Fruit fly (Drosophila melanogaster) whole organism: Measurements from ENCODE around the gene Ir93a.
A peak's percentile ranks its signal among the peaks of the same experiment; 100 is the strongest.

ENCODE experiments used
- CG8478 ChIP-seq: fragments of >200 bp; optimal IDR thresholded peaks from 2 replicates; lab custom pipeline; 2018; ENCODE audit warnings: inconsistent platforms
- Dll ChIP-seq: fragments of >200 bp; optimal IDR thresholded peaks from 2 replicates; lab custom pipeline; 2017
- EcR ChIP-seq, 2 experiments: fragments of >200 bp; optimal IDR thresholded peaks; 2 replicates each; lab custom pipeline; 2017; ENCODE audit warnings: missing biosample characterization in 2 of 2, missing genetic modification characterization in 2 of 2, missing genetic modification reagents in 2 of 2
- pan ChIP-seq: fragments of >200 bp; optimal IDR thresholded peaks from 2 replicates; lab custom pipeline; 2017
- psq ChIP-seq: fragments of >200 bp; optimal IDR thresholded peaks from 2 replicates; lab custom pipeline; 2017
- usp ChIP-seq: fragments of >200 bp; optimal IDR thresholded peaks from 2 replicates; lab custom pipeline; 2017; ENCODE audit warnings: missing biosample characterization, missing genetic modification characterization, mixed read lengths

Gene Ir93a

dm6 chr3R:20834770-20835183 lies 25.0 kb downstream of the Ir93a start:
- no peak for TF ChIP-seq usp (GFP tag; lab: Kevin White, UChicago)
- TF ChIP-seq EcR (GFP tag; optimal IDR thresholded peaks at IDR 0.05; lab: Kevin White, UChicago), result no peak
- TF ChIP-seq Dll (lab: Kevin White, UChicago), result no peak
- no peak for TF ChIP-seq CG8478 (lab: Kevin White, UChicago)
- no peak for TF ChIP-seq pan (lab: Kevin White, UChicago)
- no peak for TF ChIP-seq psq (lab: Kevin White, UChicago)

dm6 chr3R:20833664-20834063 lies 26.1 kb downstream of the Ir93a start:
- TF ChIP-seq EcR (GFP tag; optimal IDR thresholded peaks at IDR 0.05; lab: Kevin White, UChicago), result no peak
- no peak for TF ChIP-seq psq (lab: Kevin White, UChicago)
- TF ChIP-seq pan (lab: Kevin White, UChicago), result no peak

DNA sequence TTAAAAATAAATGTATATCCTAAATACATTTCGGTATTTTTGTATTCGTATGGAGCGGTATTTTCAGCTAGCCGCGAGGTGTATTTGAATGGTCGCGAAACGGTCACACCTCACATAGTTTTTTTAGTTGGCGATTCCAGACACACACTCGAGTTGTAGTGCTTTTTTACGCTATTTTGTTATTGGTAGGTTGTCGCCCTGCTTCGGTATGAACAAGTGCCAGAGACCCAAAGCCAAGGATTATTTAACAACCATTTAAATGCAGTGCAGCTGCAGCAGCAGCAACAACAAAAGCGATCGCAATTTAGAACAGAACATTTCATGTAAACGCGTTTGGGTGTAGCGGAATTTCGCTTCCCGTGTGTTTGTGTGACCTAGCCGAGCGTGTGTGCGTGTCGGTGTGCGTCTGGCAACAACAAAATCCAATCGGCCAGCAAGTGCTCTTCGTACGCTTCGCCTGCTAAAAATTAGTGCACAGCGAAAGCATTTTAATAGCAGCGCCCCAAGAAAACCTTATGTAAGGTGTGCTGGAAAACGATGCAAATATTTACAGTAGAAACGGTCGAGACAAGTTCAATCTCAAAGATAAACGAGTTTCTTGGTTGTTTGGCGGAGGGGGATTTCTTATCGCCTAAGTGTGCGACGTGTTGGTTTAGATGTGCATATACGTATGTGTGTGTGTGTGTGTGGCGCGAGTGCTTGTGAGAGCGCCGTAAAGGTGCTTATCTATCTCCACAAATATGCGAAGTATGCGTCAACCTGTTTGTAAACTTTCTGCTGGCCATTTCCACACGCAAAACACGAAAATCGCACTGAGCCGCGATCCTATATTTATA lies 26.8 kb downstream of the Ir93a start, which contains the start of gene Synd:
Gene Synd, plus strand, starts transcription at position 111 of the 836 bp plus-strand sequence.
- TF ChIP-seq EcR (GFP tag; optimal IDR thresholded peaks at IDR 0.05; lab: Kevin White, UChicago) (peak in 1 of 2 experiments; percentile 36), psq (lab: Kevin White, UChicago) (no peak)

DNA sequence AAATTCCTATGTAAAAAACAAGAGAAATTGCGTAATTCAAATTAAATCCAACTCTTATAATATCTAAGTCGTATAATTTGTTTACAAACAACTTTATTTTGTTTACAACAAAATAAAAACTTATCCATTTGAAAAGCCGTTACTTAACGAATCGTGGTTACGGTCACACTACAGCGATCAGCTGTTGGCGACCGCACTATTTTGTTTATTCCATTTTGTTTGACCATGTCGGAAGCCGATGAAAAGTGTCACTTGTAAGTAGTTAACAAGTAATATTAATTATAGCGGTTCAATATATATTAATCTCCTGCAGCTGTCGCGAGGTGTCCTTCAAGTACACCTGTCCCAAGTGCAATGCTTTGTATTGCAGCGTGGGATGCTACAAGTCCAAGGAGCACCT lies 28.8 kb downstream of the Ir93a start, which contains the start of gene CG31223:
Gene CG31223, plus strand, starts transcription at position 165 of the 400 bp plus-strand sequence.
- TF ChIP-seq usp (GFP tag; lab: Kevin White, UChicago) (no peak), psq (lab: Kevin White, UChicago) (no peak), EcR (GFP tag; optimal IDR thresholded peaks at IDR 0.05; lab: Kevin White, UChicago) (no peak), Dll (lab: Kevin White, UChicago) (no peak), pan (lab: Kevin White, UChicago) (no peak), CG8478 (lab: Kevin White, UChicago) (no peak)

- no peak for TF ChIP-seq psq (lab: Kevin White, UChicago)
- TF ChIP-seq pan (lab: Kevin White, UChicago), result no peak
- no peak for TF ChIP-seq Dll (lab: Kevin White, UChicago)
- no peak for TF ChIP-seq CG8478 (lab: Kevin White, UChicago)
- TF ChIP-seq EcR (GFP tag; optimal IDR thresholded peaks at IDR 0.05; lab: Kevin White, UChicago), result no peak
- no peak for TF ChIP-seq usp (GFP tag; lab: Kevin White, UChicago)
Observed at dm6 chr3R:20830153-20830695, 29.5 kb downstream of the Ir93a start, which contains the start of gene Adss. TSS of gene Adss (minus strand) at chr3R:20830580.

dm6 chr3R:20829416-20830131 lies 30.2 kb downstream of the Ir93a start:
- TF ChIP-seq CG8478 (lab: Kevin White, UChicago) (no peak), EcR (GFP tag; optimal IDR thresholded peaks at IDR 0.05; lab: Kevin White, UChicago) (no peak), pan (lab: Kevin White, UChicago) (no peak), usp (GFP tag; lab: Kevin White, UChicago) (no peak), Dll (lab: Kevin White, UChicago) (no peak), psq (lab: Kevin White, UChicago) (no peak)

- TF ChIP-seq usp (GFP tag; lab: Kevin White, UChicago), result no peak
- TF ChIP-seq psq (lab: Kevin White, UChicago), result no peak
- TF ChIP-seq pan (lab: Kevin White, UChicago), result no peak
- TF ChIP-seq EcR (GFP tag; optimal IDR thresholded peaks at IDR 0.05; lab: Kevin White, UChicago), result peak in 1 of 2 experiments; percentile 80
- peak; percentile 1 for TF ChIP-seq CG8478 (lab: Kevin White, UChicago)
- TF ChIP-seq Dll (lab: Kevin White, UChicago), result no peak
Observed at dm6 chr3R:20828520-20829415, 31.0 kb downstream of the Ir93a start.

- TF ChIP-seq usp (GFP tag; lab: Kevin White, UChicago) (no peak), Dll (lab: Kevin White, UChicago) (no peak), psq (lab: Kevin White, UChicago) (no peak), CG8478 (lab: Kevin White, UChicago) (no peak), EcR (GFP tag; optimal IDR thresholded peaks at IDR 0.05; lab: Kevin White, UChicago) (no peak), pan (lab: Kevin White, UChicago) (no peak)
Observed at dm6 chr3R:20826929-20827328, 32.8 kb downstream of the Ir93a start.

dm6 chr3R:20823704-20824454 lies 35.9 kb downstream of the Ir93a start, which contains the start of gene CG17272:
TSS of gene CG17272 (minus strand) at chr3R:20824239.
- TF ChIP-seq CG8478 (lab: Kevin White, UChicago) (no peak), Dll (lab: Kevin White, UChicago) (no peak), psq (lab: Kevin White, UChicago) (no peak), pan (lab: Kevin White, UChicago) (no peak), EcR (GFP tag; optimal IDR thresholded peaks at IDR 0.05; lab: Kevin White, UChicago) (no peak), usp (GFP tag; lab: Kevin White, UChicago) (no peak)
